Worm (Caenorhabditis elegans): ENCODE data around the gene srj-14.

Gene srj-14

ce11 chrV:7364059-7364458, 5.4 kb upstream of the srj-14 start, which contains the start of gene cyp-35A2:
cyp-35A2 (minus strand) TSS chrV:7364182.
- TF ChIP-seq vab-7 (GFP tag; IDR thresholded peaks at IDR 0.05) (no peak), skn-1 (tag; optimal IDR thresholded peaks at IDR 0.05) (no peak), egl-27 (tag; optimal IDR thresholded peaks at IDR 0.05) (no peak), dmd-6 (GFP tag; IDR thresholded peaks at IDR 0.05) (peak; percentile 57; the same call in 1 of the 2 replicates), hlh-11 (tag; optimal IDR thresholded peaks at IDR 0.05) (peak; percentile 53), lsy-2 (tag; optimal IDR thresholded peaks at IDR 0.05) (no peak), daf-16 (GFP tag; optimal IDR thresholded peaks at IDR 0.05) (no peak), daf-16 (tag; optimal IDR thresholded peaks at IDR 0.05) (peak; percentile 91), zip-11 (GFP tag; IDR thresholded peaks at IDR 0.05) (no peak), lin-1 (GFP tag; IDR thresholded peaks at IDR 0.05) (no peak), nhr-77 (tag; optimal IDR thresholded peaks at IDR 0.05) (no peak), pqm-1 (tag; optimal IDR thresholded peaks at IDR 0.05) (peak; percentile 52), daf-19 (GFP tag; conservative IDR thresholded peaks at IDR 0.05) (no peak), arid-1 (GFP tag; conservative IDR thresholded peaks at IDR 0.05) (no peak), lin-39 (tag; optimal IDR thresholded peaks at IDR 0.05) (no peak), nhr-28 (tag; optimal IDR thresholded peaks at IDR 0.05) (peak; percentile 71), zip-2 (tag; optimal IDR thresholded peaks at IDR 0.05) (no peak), ZK337.2 (GFP tag; IDR thresholded peaks at IDR 0.05) (no peak)

ce11 chrV:7364951-7365350, 4.6 kb upstream of the srj-14 start, which contains the start of gene exc-13:
exc-13 (plus strand) TSS chrV:7365251.
- no peak for TF ChIP-seq dmd-8 (GFP tag; IDR thresholded peaks at IDR 0.05)
- no peak for TF ChIP-seq duxl-1 (tag; optimal IDR thresholded peaks at IDR 0.05; ENCODE audit: poor library complexity)
- TF ChIP-seq daf-16 (GFP tag; optimal IDR thresholded peaks at IDR 0.05), result peak in 1 of 2 experiments; percentile 90
- no peak for TF ChIP-seq daf-16 (tag; optimal IDR thresholded peaks at IDR 0.05)

ce11 chrV:7374090-7374489, 4.6 kb downstream of the srj-14 start, which contains the start of gene srx-56:
srx-56 (plus strand) TSS chrV:7374390.
- TF ChIP-seq snpc-1.2 (GFP tag; IDR thresholded peaks at IDR 0.05) (no peak), spr-3 (GFP tag; optimal IDR thresholded peaks at IDR 0.05) (no peak), lin-15B (tag; optimal IDR thresholded peaks at IDR 0.05) (no peak), unc-62 (GFP tag; optimal IDR thresholded peaks at IDR 0.05 in 1 of 2) (peak in 1 of 2 experiments; percentile 20), unc-62 (tag; optimal IDR thresholded peaks at IDR 0.05) (no peak), lin-38 (GFP tag; IDR thresholded peaks at IDR 0.05) (no peak), nhr-48 (tag; optimal IDR thresholded peaks at IDR 0.05) (no peak)

ce11 chrV:7379384-7379783, 9.9 kb downstream of the srj-14 start, which contains the start of gene srsx-24:
srsx-24 (minus strand) TSS chrV:7379484.
- TF ChIP-seq pha-4 (GFP tag; IDR thresholded peaks at IDR 0.05) (no peak), pha-4 (tag; optimal IDR thresholded peaks at IDR 0.05) (no peak), cey-2 (tag; optimal IDR thresholded peaks at IDR 0.05; ENCODE audit: borderline replicate concordance, insufficient read depth) (no peak), lin-39 (tag; optimal IDR thresholded peaks at IDR 0.05) (no peak), nhr-41 (GFP tag; IDR thresholded peaks at IDR 0.05) (no peak), T20F7.1 (GFP tag; optimal IDR thresholded peaks at IDR 0.05) (no peak), F37D6.2 (tag; optimal IDR thresholded peaks at IDR 0.05) (no peak), R02D3.7 (tag; optimal IDR thresholded peaks at IDR 0.05) (no peak), F49E8.2 (tag; optimal IDR thresholded peaks at IDR 0.05; ENCODE audit: borderline replicate concordance) (no peak), pqm-1 (tag; optimal IDR thresholded peaks at IDR 0.05) (no peak)

ce11 chrV:7381008-7381407, 11.5 kb downstream of the srj-14 start, which contains the start of gene C03G6.17:
C03G6.17 (minus strand) TSS chrV:7381108.
- no peak for TF ChIP-seq snpc-4 (tag; optimal IDR thresholded peaks at IDR 0.05)
- peak; percentile 22 for TF ChIP-seq aha-1 (tag)

Measured in whole organism, L4 larva.